Worm (Caenorhabditis elegans): Measurements from ENCODE around the gene him-6.
"Not testable (repeated sequence)": the region's sequence is repeated elsewhere in the genome, so short reads cannot be mapped to it uniquely, and the experiment has no call there.

him-6 gene

ce11 chrIV:12501956-12502355, 11.4 kb downstream of the him-6 start, which contains the start of gene sru-18:
sru-18 (plus strand) TSS chrIV:12502256.
- no peak for TF ChIP-seq ceh-62 (tag; optimal IDR thresholded peaks at IDR 0.05)
- TF ChIP-seq unc-130 (GFP tag; optimal IDR thresholded peaks at IDR 0.05) = no peak
- TF ChIP-seq nhr-111 (GFP tag; optimal IDR thresholded peaks at IDR 0.05) = no peak

ce11 chrIV:12505397-12505796, 14.8 kb downstream of the him-6 start, which contains the start of gene sru-17:
sru-17 (plus strand) TSS chrIV:12505697.
- TF ChIP-seq spr-1 (tag; optimal IDR thresholded peaks at IDR 0.05); pqm-1 (tag; optimal IDR thresholded peaks at IDR 0.05); ces-1 (GFP tag; optimal IDR thresholded peaks at IDR 0.05): not testable (repeated sequence)

ce11 chrIV:12520150-12520549, 29.6 kb downstream of the him-6 start, which contains the start of gene tsp-4:
tsp-4 (minus strand) TSS chrIV:12520250.
- TF ChIP-seq unc-62 (GFP tag; optimal IDR thresholded peaks at IDR 0.05 in 1 of 2) = peak in 1 of 2 experiments; percentile 16
- no peak for TF ChIP-seq unc-62 (tag; optimal IDR thresholded peaks at IDR 0.05)
- TF ChIP-seq sdz-12 (GFP tag; optimal IDR thresholded peaks at IDR 0.05) = no peak
- no peak for TF ChIP-seq lin-38 (GFP tag; IDR thresholded peaks at IDR 0.05)
- TF ChIP-seq nhr-6 (tag; optimal IDR thresholded peaks at IDR 0.05) = no peak

- TF ChIP-seq zip-11 (GFP tag; IDR thresholded peaks at IDR 0.05) (no peak), aha-1 (tag) (peak; percentile 75)
These were observed 31.9 kb downstream of the him-6 start, which contains the start of gene sru-13 for ce11 chrIV:12522521-12522920. sru-13 (minus strand) TSS chrIV:12522621.

ce11 chrIV:12525409-12525808, 34.8 kb downstream of the him-6 start, which contains the start of gene eak-4:
eak-4 (minus strand) TSS chrIV:12525509.
- TF ChIP-seq jun-1 (tag; optimal IDR thresholded peaks at IDR 0.05) = no peak
- TF ChIP-seq unc-62 (GFP tag; optimal IDR thresholded peaks at IDR 0.05 in 1 of 2) = peak in 1 of 2 experiments; percentile 58
- TF ChIP-seq unc-62 (tag; optimal IDR thresholded peaks at IDR 0.05) = no peak
- no peak for TF ChIP-seq lin-13 (GFP tag; optimal IDR thresholded peaks at IDR 0.05)

ce11 chrIV:12527217-12527616, 36.6 kb downstream of the him-6 start, which contains the start of gene F53B2.8:
F53B2.8 (minus strand) TSS chrIV:12527396.
- no peak for TF ChIP-seq daf-8 (GFP tag; IDR thresholded peaks at IDR 0.05)
- TF ChIP-seq daf-12 (tag; optimal IDR thresholded peaks at IDR 0.05) = no peak
- TF ChIP-seq ama-1 (optimal IDR thresholded peaks at IDR 0.05) = no peak
- peak; percentile 99 for TF ChIP-seq nhr-28 (tag; optimal IDR thresholded peaks at IDR 0.05)
- TF ChIP-seq mxl-3 (GFP tag; optimal IDR thresholded peaks at IDR 0.05) = peak; percentile 10
- TF ChIP-seq Y75B8A.6 (GFP tag; IDR thresholded peaks at IDR 0.05) = no peak
- no peak for TF ChIP-seq D1046.2 (GFP tag; IDR thresholded peaks at IDR 0.05)
- TF ChIP-seq nhr-11 (tag; optimal IDR thresholded peaks at IDR 0.05) = peak; percentile 10
- TF ChIP-seq ztf-7 (tag; optimal IDR thresholded peaks at IDR 0.05) = peak; percentile 53
- peak in 1 of 2 experiments; percentile 40 for TF ChIP-seq daf-16 (GFP tag; optimal IDR thresholded peaks at IDR 0.05)
- TF ChIP-seq daf-16 (tag; optimal IDR thresholded peaks at IDR 0.05) = peak; percentile 98
- no peak for TF ChIP-seq nhr-25 (tag; optimal IDR thresholded peaks at IDR 0.05; ENCODE audit: borderline replicate concordance, insufficient read depth)
- TF ChIP-seq ZK546.5 (tag; optimal IDR thresholded peaks at IDR 0.05) = no peak
- TF ChIP-seq dve-1 (tag; optimal IDR thresholded peaks at IDR 0.05; ENCODE audit: insufficient read depth) = peak; percentile 73
- no peak for TF ChIP-seq egl-27 (tag; optimal IDR thresholded peaks at IDR 0.05)
- peak; percentile 50 for TF ChIP-seq T20F7.1 (GFP tag; optimal IDR thresholded peaks at IDR 0.05)
- TF ChIP-seq ceh-28 (tag; optimal IDR thresholded peaks at IDR 0.05) = no peak
- peak; percentile 48; the same call in 1 of the 2 replicates for TF ChIP-seq lin-1 (GFP tag; IDR thresholded peaks at IDR 0.05)
- no peak for TF ChIP-seq F26F4.8 (GFP tag; conservative IDR thresholded peaks at IDR 0.05)
- TF ChIP-seq pqm-1 (tag; optimal IDR thresholded peaks at IDR 0.05) = peak; percentile 88
- no peak for TF ChIP-seq pha-4 (GFP tag; IDR thresholded peaks at IDR 0.05)
- no peak for TF ChIP-seq pha-4 (tag; optimal IDR thresholded peaks at IDR 0.05)
- no peak for TF ChIP-seq lin-15B (tag; optimal IDR thresholded peaks at IDR 0.05)
- no peak for TF ChIP-seq hif-1 (tag; optimal IDR thresholded peaks at IDR 0.05)
- TF ChIP-seq fkh-10 (GFP tag; optimal IDR thresholded peaks at IDR 0.05) = no peak
- peak in 1 of 2 experiments; percentile 26 for TF ChIP-seq unc-62 (GFP tag; optimal IDR thresholded peaks at IDR 0.05 in 1 of 2)
- TF ChIP-seq unc-62 (tag; optimal IDR thresholded peaks at IDR 0.05) = no peak
- TF ChIP-seq ZK337.2 (GFP tag; IDR thresholded peaks at IDR 0.05) = no peak
- no peak for TF ChIP-seq aha-1 (tag)
- TF ChIP-seq vab-7 (GFP tag; IDR thresholded peaks at IDR 0.05) = no peak
- TF ChIP-seq zfp-3 (GFP tag; conservative IDR thresholded peaks at IDR 0.05) = no peak

All from whole organism, L4 larva.